Fruit fly (Drosophila melanogaster): Measurements from ENCODE around the gene Jon99Ci.

- TF ChIP-seq Hr83 (GFP tag; optimal IDR thresholded peaks at IDR 0.05; ENCODE audit: poor library complexity, severe bottlenecking) (peak; percentile 88), Rel (GFP tag; optimal IDR thresholded peaks at IDR 0.05) (no peak), Rel (tag; optimal IDR thresholded peaks at IDR 0.05) (no peak), CG9705 (GFP tag; optimal IDR thresholded peaks at IDR 0.05) (no peak), Abd-B (GFP tag; optimal IDR thresholded peaks at IDR 0.05) (no peak), lola (GFP tag; optimal IDR thresholded peaks at IDR 0.05) (no peak), Myc (optimal IDR thresholded peaks at IDR 0.05) (no peak), Hr78 (GFP tag; optimal IDR thresholded peaks at IDR 0.05) (no peak), Dfd (GFP tag; optimal IDR thresholded peaks at IDR 0.05) (no peak), psq (GFP tag; optimal IDR thresholded peaks at IDR 0.05) (no peak), brk (GFP tag; optimal IDR thresholded peaks at IDR 0.05) (no peak), pan (optimal IDR thresholded peaks at IDR 0.05) (no peak), ey (GFP tag; optimal IDR thresholded peaks at IDR 0.05) (no peak)
Observed at dm6 chr3R:29891183-29891582, 34.8 kb downstream of the Jon99Ci start.
